Fruit fly (Drosophila melanogaster): ENCODE results near the gene CG7017.

Gene CG7017

DNA sequence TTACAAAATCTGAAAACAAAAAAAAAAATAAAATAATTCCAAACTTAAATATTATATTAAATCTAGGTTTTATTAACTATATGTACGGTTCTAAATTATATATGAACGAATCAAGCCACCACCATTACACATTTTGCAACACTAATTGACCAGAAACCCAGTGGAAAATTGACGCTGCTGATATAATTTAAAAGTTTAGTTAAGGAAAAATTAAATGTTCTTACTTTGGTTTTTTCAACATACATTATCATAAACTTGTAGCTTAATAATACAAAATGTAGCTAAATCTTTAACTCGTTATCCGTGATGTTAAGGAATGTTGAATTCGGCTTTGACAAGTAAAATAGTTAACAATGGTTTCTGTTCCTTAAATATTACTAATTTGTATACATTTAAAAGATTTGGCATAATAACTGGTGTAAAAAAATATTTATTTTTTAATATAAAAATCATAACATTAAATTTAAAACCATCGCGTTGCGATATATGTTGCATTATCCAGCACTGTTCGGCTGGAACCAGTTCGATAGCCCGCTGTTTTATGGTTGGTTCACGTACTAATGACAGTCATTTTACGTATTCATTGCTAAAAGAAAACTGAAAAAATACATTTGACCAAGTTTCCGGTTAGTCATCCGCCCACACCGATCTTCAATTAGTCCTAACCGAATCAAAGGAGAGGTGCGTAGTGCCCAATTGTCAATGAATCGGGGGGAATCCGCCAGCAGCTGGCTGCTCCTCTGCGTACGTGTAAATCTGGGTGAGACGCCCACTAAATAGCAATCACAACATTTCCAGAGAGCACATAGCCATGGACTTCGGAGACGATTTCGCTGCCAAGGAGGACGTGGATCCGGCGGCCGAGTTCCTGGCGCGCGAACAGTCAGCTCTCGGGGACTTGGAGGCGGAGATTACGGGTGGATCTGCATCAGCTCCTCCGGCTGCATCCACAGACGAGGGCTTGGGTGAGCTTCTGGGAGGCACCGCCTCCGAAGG is 30.4 kb upstream of the CG7017 start (continued):
- TF ChIP-seq gro (GFP tag; optimal IDR thresholded peaks at IDR 0.05) (no peak), CG18262 (tag; optimal IDR thresholded peaks at IDR 0.05) (peak; percentile 92), Lpt (GFP tag; optimal IDR thresholded peaks at IDR 0.05) (no peak), CG6254 (GFP tag; optimal IDR thresholded peaks at IDR 0.05) (no peak), CG13775 (GFP tag; optimal IDR thresholded peaks at IDR 0.05) (peak; percentile 78), ems (GFP tag; optimal IDR thresholded peaks at IDR 0.05) (peak; percentile 4), kni (GFP tag; optimal IDR thresholded peaks at IDR 0.05) (no peak), pum (GFP tag; optimal IDR thresholded peaks at IDR 0.05) (no peak), cas (GFP tag; IDR thresholded peaks at IDR 0.05) (no peak), Scr (GFP tag; IDR thresholded peaks at IDR 0.05; ENCODE audit: partially characterized antibody) (peak; percentile 75), CG32767 (GFP tag; IDR thresholded peaks at IDR 0.05) (no peak), CG12942 (GFP tag; optimal IDR thresholded peaks at IDR 0.05) (peak; percentile 13), CG6683 (GFP tag; optimal IDR thresholded peaks at IDR 0.05) (peak; percentile 4), Ada2b (GFP tag; IDR thresholded peaks at IDR 0.05) (peak; percentile 41; the same call in 1 of the 2 replicates), hkb (optimal IDR thresholded peaks at IDR 0.05) (no peak), hkb (GFP tag; IDR thresholded peaks at IDR 0.05) (peak; percentile 62), Ets65A (GFP tag) (peak; percentile 93), hb (GFP tag; IDR thresholded peaks at IDR 0.05; ENCODE audit: partially characterized antibody) (0 out of 3 replicates have a peak, but pooled peaks have one; percentile 11), CG8281 (tag; optimal IDR thresholded peaks at IDR 0.05) (no peak), z (GFP tag; IDR thresholded peaks at IDR 0.05) (no peak), Sry-δ (GFP tag; optimal IDR thresholded peaks at IDR 0.05) (peak; percentile 19), nau (GFP tag; optimal IDR thresholded peaks at IDR 0.05) (no peak), tup (GFP tag; optimal IDR thresholded peaks at IDR 0.05) (no peak), sna (GFP tag; IDR thresholded peaks at IDR 0.05; ENCODE audit: partially characterized antibody) (peak; percentile 13; the same call in 1 of the 2 replicates), zfh1 (GFP tag; IDR thresholded peaks at IDR 0.05) (peak; percentile 74; the same call in 2 of the 3 replicates), fd3F (GFP tag; optimal IDR thresholded peaks at IDR 0.05) (peak; percentile 44), CG2875 (GFP tag; optimal IDR thresholded peaks at IDR 0.05) (peak; percentile 0), CG8290 (GFP tag; optimal IDR thresholded peaks at IDR 0.05) (no peak), CG8290 (tag; optimal IDR thresholded peaks at IDR 0.05) (peak in 1 of 2 experiments; percentile 48), CG14050 (GFP tag; IDR thresholded peaks at IDR 0.05) (peak; percentile 32), nerfin-2 (GFP tag; IDR thresholded peaks at IDR 0.05; ENCODE audit: partially characterized antibody) (peak; percentile 43), CG43689 (GFP tag; IDR thresholded peaks at IDR 0.05) (0 out of 2 replicates have a peak, but pooled peaks have one; percentile 29), Six4 (GFP tag; optimal IDR thresholded peaks at IDR 0.05) (no peak), CG5953 (GFP tag; IDR thresholded peaks at IDR 0.05) (0 out of 2 replicates have a peak, but pooled peaks have one; percentile 43), bsh (GFP tag; optimal IDR thresholded peaks at IDR 0.05) (peak in 1 of 2 experiments; percentile 49), Xbp1 (GFP tag; optimal IDR thresholded peaks at IDR 0.05) (peak; percentile 57), Awh (GFP tag; IDR thresholded peaks at IDR 0.05) (no peak), CG1024 (GFP tag; IDR thresholded peaks at IDR 0.05) (peak; percentile 69; the same call in 1 of the 2 replicates), Spps (tag; optimal IDR thresholded peaks at IDR 0.05) (no peak), CG13424 (tag; optimal IDR thresholded peaks at IDR 0.05) (peak; percentile 75), danr (GFP tag; IDR thresholded peaks at IDR 0.05) (no peak; the same call in 1 of the 2 replicates), CG2202 (tag; optimal IDR thresholded peaks at IDR 0.05) (peak; percentile 23), Elba2 (GFP tag; optimal IDR thresholded peaks at IDR 0.05) (no peak), sd (tag; optimal IDR thresholded peaks at IDR 0.05) (no peak), CG3065 (GFP tag; optimal IDR thresholded peaks at IDR 0.05) (no peak), Poxn (GFP tag; IDR thresholded peaks at IDR 0.05) (no peak), pita (GFP tag; optimal IDR thresholded peaks at IDR 0.05) (no peak), CG13894 (tag; optimal IDR thresholded peaks at IDR 0.05) (peak; percentile 14)

All from whole organism, embryonic.